Worm (Caenorhabditis elegans) whole organism, L4 larva: Measurements from ENCODE around the gene npr-10.

ENCODE experiments used
- F10B5.3 ChIP-seq: sonication (generic microtip); optimal IDR thresholded peaks from 2 replicates; lab custom pipeline; 2016; ENCODE audit warnings: mild to moderate bottlenecking, missing genetic modification characterization, missing compliant biosample characterization
- T26A8.4 ChIP-seq: fragments of 200-800 bp; sonication (Bioruptor generic); IDR thresholded peaks from 2 replicates; pipeline ENCODE4 v1.3.6; 2022; ENCODE audit warnings: missing genetic modification characterization, missing compliant biosample characterization
- aha-1 ChIP-seq: fragments of 150-350 bp; peaks from one replicate; lab custom pipeline; 2014; ENCODE audit warnings: missing biosample characterization, missing genetic modification characterization
- aly-2 ChIP-seq: sonication (generic microtip); optimal IDR thresholded peaks from 2 replicates; lab custom pipeline; 2018; ENCODE audit warnings: missing biosample characterization, missing genetic modification characterization
- arid-1 ChIP-seq: fragments of 200-800 bp; sonication (Bioruptor generic); conservative IDR thresholded peaks from 2 replicates; pipeline ENCODE4 v1.3.6; 2022; ENCODE audit warnings: missing genetic modification reagents, missing genetic modification characterization, missing compliant biosample characterization
- ceh-20 ChIP-seq: fragments of 200-800 bp; sonication (Bioruptor generic); IDR thresholded peaks from 2 replicates; pipeline ENCODE4 v1.3.6; 2022; ENCODE audit warnings: missing genetic modification reagents, missing genetic modification characterization, missing compliant biosample characterization
- ctbp-1 ChIP-seq: fragments of 200-800 bp; sonication (Bioruptor generic); IDR thresholded peaks from 2 replicates; pipeline ENCODE4 v1.3.6; 2022; ENCODE audit warnings: missing genetic modification reagents, missing genetic modification characterization, missing compliant biosample characterization
- daf-16 ChIP-seq, 3 experiments: sonication (generic microtip); optimal IDR thresholded peaks; 2 replicates each; lab custom pipeline; 2016 to 2017; ENCODE audit warnings: missing genetic modification characterization in 3 of 3, missing genetic modification reagents in 3 of 3, mild to moderate bottlenecking in 2 of 3, missing compliant biosample characterization in 2 of 3, missing biosample characterization in 1 of 3, moderate library complexity in 1 of 3
- dmd-6 ChIP-seq: fragments of 200-800 bp; sonication (Bioruptor generic); IDR thresholded peaks from 2 replicates; pipeline ENCODE4 v1.3.6; 2022; ENCODE audit warnings: missing genetic modification reagents, missing genetic modification characterization, missing compliant biosample characterization
- dpl-1 ChIP-seq: fragments of 150-350 bp; optimal IDR thresholded peaks from 2 replicates; lab custom pipeline; 2014; ENCODE audit warnings: missing biosample characterization, missing genetic modification reagents, missing genetic modification characterization
- duxl-1 ChIP-seq: sonication (generic microtip); optimal IDR thresholded peaks from 2 replicates; lab custom pipeline; 2016; ENCODE audit warnings: mild to moderate bottlenecking, missing genetic modification characterization, moderate library complexity, missing compliant biosample characterization; ENCODE audit not compliant: poor library complexity
- dve-1 ChIP-seq: sonication (generic microtip); optimal IDR thresholded peaks from 2 replicates; lab custom pipeline; 2017; ENCODE audit warnings: antibody characterized with exemption, mild to moderate bottlenecking, missing genetic modification characterization, missing compliant biosample characterization; ENCODE audit not compliant: insufficient read depth
- egl-43 ChIP-seq: fragments of 200-800 bp; sonication (Bioruptor generic); IDR thresholded peaks from 2 replicates; pipeline ENCODE4 v1.3.6; 2022; ENCODE audit warnings: missing genetic modification reagents, missing genetic modification characterization, missing compliant biosample characterization
- fos-1 ChIP-seq: fragments of 150-350 bp; optimal IDR thresholded peaks from 2 replicates; lab custom pipeline; 2014; ENCODE audit warnings: missing biosample characterization, missing genetic modification characterization
- hif-1 ChIP-seq, 2 experiments: sonication (generic microtip); optimal IDR thresholded peaks; 2 replicates each; lab custom pipeline; 2016 to 2017; ENCODE audit warnings: missing compliant biosample characterization in 2 of 2, missing genetic modification characterization in 2 of 2, missing genetic modification reagents in 2 of 2, missing genotype in 2 of 2, mild to moderate bottlenecking in 1 of 2
- hlh-11 ChIP-seq: fragments of 200-800 bp; sonication (Bioruptor generic); optimal IDR thresholded peaks from 2 replicates; lab custom pipeline; 2018; ENCODE audit warnings: mild to moderate bottlenecking, missing genetic modification characterization, missing compliant biosample characterization
- hlh-30 ChIP-seq: sonication (generic microtip); optimal IDR thresholded peaks from 2 replicates; lab custom pipeline; 2017; ENCODE audit warnings: antibody characterized with exemption, mild to moderate bottlenecking, missing genetic modification characterization, missing compliant biosample characterization; ENCODE audit not compliant: insufficient read depth
- hmg-1.1 ChIP-seq: fragments of 200-800 bp; sonication (Bioruptor generic); IDR thresholded peaks from 2 replicates; pipeline ENCODE4 v1.3.6; 2022; ENCODE audit warnings: missing genetic modification reagents, missing genetic modification characterization, missing compliant biosample characterization
- lin-1 ChIP-seq: fragments of 200-800 bp; sonication (Bioruptor generic); IDR thresholded peaks from 2 replicates; pipeline ENCODE4 v1.3.6; 2022; ENCODE audit warnings: missing genetic modification reagents, missing genetic modification characterization, missing compliant biosample characterization
- lin-13 ChIP-seq: fragments of 150-350 bp; optimal IDR thresholded peaks from 2 replicates; lab custom pipeline; 2014; ENCODE audit warnings: missing biosample characterization, missing genetic modification reagents, missing genetic modification characterization
- lin-29 ChIP-seq: fragments of 200-800 bp; sonication (Bioruptor generic); IDR thresholded peaks from 2 replicates; pipeline ENCODE4 v1.3.6; 2022; ENCODE audit warnings: missing genetic modification reagents, missing genetic modification characterization, missing compliant biosample characterization
- lin-38 ChIP-seq: fragments of 200-800 bp; sonication (Bioruptor generic); IDR thresholded peaks from 2 replicates; pipeline ENCODE4 v1.3.6; 2022; ENCODE audit warnings: missing genetic modification reagents, missing genetic modification characterization, missing compliant biosample characterization
- lin-39 ChIP-seq: fragments of 150-350 bp; optimal IDR thresholded peaks from 2 replicates; lab custom pipeline; 2014; ENCODE audit warnings: missing biosample characterization, missing genetic modification reagents, missing genetic modification characterization
- lsy-2 ChIP-seq, 2 experiments: fragments of 150-350 bp in 1 of 2; sonication (generic microtip) in 1 of 2; optimal IDR thresholded peaks; 2 replicates each; lab custom pipeline; 2014 to 2017; ENCODE audit warnings: missing biosample characterization in 2 of 2, missing genetic modification characterization in 2 of 2
- madf-9 ChIP-seq: fragments of 200-800 bp; sonication (Bioruptor generic); conservative IDR thresholded peaks from 2 replicates; pipeline ENCODE4 v1.3.6; 2022; ENCODE audit warnings: missing genetic modification reagents, missing genetic modification characterization, missing compliant biosample characterization
- mdl-1 ChIP-seq, 2 experiments: fragments of 150-350 bp in 1 of 2; sonication (generic microtip) in 1 of 2; optimal IDR thresholded peaks; 2 replicates each; lab custom pipeline; 2014 to 2017; ENCODE audit warnings: missing biosample characterization in 2 of 2, missing genetic modification characterization in 2 of 2
- mep-1 ChIP-seq: fragments of 150-350 bp; sonication (generic microtip); optimal IDR thresholded peaks from 3 replicates; lab custom pipeline; 2014; ENCODE audit warnings: missing biosample characterization, missing genetic modification characterization
- mes-2 ChIP-seq: sonication (generic microtip); optimal IDR thresholded peaks from 2 replicates; lab custom pipeline; 2016; ENCODE audit warnings: missing genotype, mild to moderate bottlenecking, missing genetic modification characterization, missing compliant biosample characterization; ENCODE audit not compliant: poor library complexity, severe bottlenecking
- mxl-3 ChIP-seq: fragments of 200-800 bp; sonication (Bioruptor generic); optimal IDR thresholded peaks from 2 replicates; lab custom pipeline; 2018; ENCODE audit warnings: mild to moderate bottlenecking, missing genetic modification characterization, missing compliant biosample characterization
- nhr-102 ChIP-seq: sonication (generic microtip); optimal IDR thresholded peaks from 2 replicates; lab custom pipeline; 2016; ENCODE audit warnings: mild to moderate bottlenecking, missing genetic modification characterization, moderate library complexity, missing compliant biosample characterization
- nhr-11 ChIP-seq: fragments of 150-350 bp; optimal IDR thresholded peaks from 2 replicates; lab custom pipeline; 2014; ENCODE audit warnings: missing biosample characterization, missing genetic modification characterization
- nhr-237 ChIP-seq: sonication (generic microtip); optimal IDR thresholded peaks from 2 replicates; lab custom pipeline; 2017; ENCODE audit warnings: missing biosample characterization, missing genetic modification characterization
- nhr-25 ChIP-seq: sonication (generic microtip); optimal IDR thresholded peaks from 2 replicates; lab custom pipeline; 2017; ENCODE audit warnings: missing genetic modification characterization, mild to moderate bottlenecking, missing compliant biosample characterization, antibody characterized with exemption, moderate library complexity, borderline replicate concordance; ENCODE audit not compliant: insufficient read depth
- nhr-28 ChIP-seq: fragments of 150-350 bp; optimal IDR thresholded peaks from 2 replicates; lab custom pipeline; 2014; ENCODE audit warnings: missing biosample characterization, missing genetic modification characterization
- nhr-41 ChIP-seq: fragments of 200-800 bp; sonication (Bioruptor generic); IDR thresholded peaks from 2 replicates; pipeline ENCODE4 v1.3.6; 2022; ENCODE audit warnings: missing genetic modification reagents, missing genetic modification characterization, missing compliant biosample characterization
- nhr-42 ChIP-seq: fragments of 200-800 bp; sonication (Bioruptor generic); IDR thresholded peaks from 2 replicates; pipeline ENCODE4 v1.3.6; 2022; ENCODE audit warnings: missing genetic modification characterization, missing compliant biosample characterization
- nhr-48 ChIP-seq: sonication (generic microtip); optimal IDR thresholded peaks from 2 replicates; lab custom pipeline; 2016; ENCODE audit warnings: mild to moderate bottlenecking, missing genetic modification characterization, missing compliant biosample characterization
- nhr-6 ChIP-seq: fragments of 150-350 bp; optimal IDR thresholded peaks from 2 replicates; lab custom pipeline; 2014; ENCODE audit warnings: missing biosample characterization, missing genetic modification characterization
- nhr-76 ChIP-seq: fragments of 150-350 bp; optimal IDR thresholded peaks from 2 replicates; lab custom pipeline; 2014; ENCODE audit warnings: missing biosample characterization, missing genetic modification characterization
- nhr-77 ChIP-seq: fragments of 150-350 bp; optimal IDR thresholded peaks from 2 replicates; lab custom pipeline; 2014; ENCODE audit warnings: missing biosample characterization, missing genetic modification characterization
- pha-4 ChIP-seq, 2 experiments: fragments of 150-350 bp in 1 of 2; fragments of 200-800 bp in 1 of 2; sonication (Bioruptor generic) in 1 of 2; IDR thresholded peaks in 1 of 2; optimal IDR thresholded peaks in 1 of 2; 2 replicates each; pipeline versions ENCODE4 v1.3.6 to Lab custom; 2014 to 2022; ENCODE audit warnings: missing genetic modification characterization in 2 of 2, missing genetic modification reagents in 2 of 2, missing biosample characterization in 1 of 2, missing compliant biosample characterization in 1 of 2
- rbr-2 ChIP-seq: sonication (generic microtip); optimal IDR thresholded peaks from 2 replicates; lab custom pipeline; 2016; ENCODE audit warnings: missing genotype, missing genetic modification characterization, missing compliant biosample characterization
- set-16 ChIP-seq: fragments of 200-800 bp; sonication (Bioruptor generic); IDR thresholded peaks from 2 replicates; pipeline ENCODE4 v1.3.6; 2022; ENCODE audit warnings: missing genetic modification reagents, missing genetic modification characterization, missing compliant biosample characterization
- spr-1 ChIP-seq: sonication (generic microtip); optimal IDR thresholded peaks from 2 replicates; lab custom pipeline; 2016; ENCODE audit warnings: mild to moderate bottlenecking, missing genetic modification characterization, missing compliant biosample characterization
- tra-1 ChIP-seq: fragments of 200-800 bp; sonication (Bioruptor generic); IDR thresholded peaks from 2 replicates; pipeline ENCODE4 v1.3.6; 2022; ENCODE audit warnings: missing genetic modification reagents, missing genetic modification characterization, missing compliant biosample characterization
- unc-62 ChIP-seq, 3 experiments: fragments of 150-350 bp in 1 of 3; sonication (generic microtip); optimal IDR thresholded peaks in 2 of 3; peaks in 1 of 3; 1 replicate in 1 of 3; 2 replicates in 2 of 3; lab custom pipeline; 2014 to 2017; ENCODE audit warnings: missing biosample characterization in 3 of 3, missing genetic modification characterization in 3 of 3, missing genetic modification reagents in 3 of 3, missing genotype in 1 of 3
- zfp-3 ChIP-seq: fragments of 200-800 bp; sonication (Bioruptor generic); conservative IDR thresholded peaks from 2 replicates; pipeline ENCODE4 v1.3.6; 2022; ENCODE audit warnings: missing genetic modification reagents, missing genetic modification characterization, missing compliant biosample characterization

npr-10 gene

ce11 chrX:12975595-12976089, 56.9 kb downstream of the npr-10 start, which contains the start of gene ppk-3:
Gene ppk-3, minus strand, starts transcription at chrX:12975645.
- peak in 1 of 2 experiments; percentile 60 for TF ChIP-seq daf-16 (GFP tag; optimal IDR thresholded peaks at IDR 0.05; lab: Kevin White, UChicago)
- TF ChIP-seq daf-16 (tag; optimal IDR thresholded peaks at IDR 0.05; lab: Kevin White, UChicago), result peak; percentile 47
- no peak for TF ChIP-seq egl-43 (GFP tag; lab: Robert Waterston, UW)
- peak; percentile 8 to 81 for TF ChIP-seq lsy-2 (tag; optimal IDR thresholded peaks at IDR 0.05; lab: Kevin White, UChicago)
- TF ChIP-seq rbr-2 (tag; lab: Kevin White, UChicago), result peak; percentile 62
- peak; percentile 62 for TF ChIP-seq nhr-77 (tag; lab: Kevin White, UChicago)
- peak in 1 of 2 experiments; percentile 79 for TF ChIP-seq unc-62 (GFP tag; optimal IDR thresholded peaks at IDR 0.05 in 1 of 2; lab: Kevin White, UChicago)
- TF ChIP-seq unc-62 (tag; optimal IDR thresholded peaks at IDR 0.05; lab: Kevin White, UChicago), result no peak
- TF ChIP-seq hif-1 (tag; optimal IDR thresholded peaks at IDR 0.05; lab: Kevin White, UChicago), result peak in 1 of 2 experiments; percentile 46
- peak; percentile 58; the same call in 1 of the 2 replicates for TF ChIP-seq T26A8.4
- peak; percentile 17 for TF ChIP-seq nhr-6 (tag; lab: Kevin White, UChicago)
- TF ChIP-seq nhr-28, result peak; percentile 70
- TF ChIP-seq lin-1 (GFP tag; lab: Robert Waterston, UW), result 0 out of 2 replicates have a peak, but pooled peaks have one; percentile 13
- TF ChIP-seq hlh-11, result peak; percentile 85
- no peak for TF ChIP-seq pha-4 (GFP tag; IDR thresholded peaks at IDR 0.05; lab: Robert Waterston, UW)
- TF ChIP-seq pha-4 (tag; optimal IDR thresholded peaks at IDR 0.05; lab: Kevin White, UChicago), result peak; percentile 45
- 0 out of 2 replicates have a peak, but pooled peaks have one; percentile 11 for TF ChIP-seq madf-9
- no peak for TF ChIP-seq nhr-41 (GFP tag; lab: Robert Waterston, UW)
- peak; percentile 86 for TF ChIP-seq mes-2
- no peak for TF ChIP-seq zfp-3 (GFP tag; lab: Robert Waterston, UW)
- peak; percentile 9 for TF ChIP-seq spr-1 (tag; lab: Kevin White, UChicago)
- peak; percentile 0 for TF ChIP-seq lin-13 (GFP tag; lab: Kevin White, UChicago)
- TF ChIP-seq tra-1 (GFP tag; lab: Robert Waterston, UW), result peak; percentile 48; the same call in 1 of the 2 replicates
- TF ChIP-seq lin-39 (tag; lab: Kevin White, UChicago), result no peak
- peak; percentile 72 for TF ChIP-seq dpl-1 (GFP tag; lab: Kevin White, UChicago)
- TF ChIP-seq nhr-48 (tag; lab: Kevin White, UChicago), result peak; percentile 16
- peak; percentile 98 for TF ChIP-seq aha-1
- peak; percentile 75 for TF ChIP-seq dve-1 (tag; lab: Kevin White, UChicago)
- TF ChIP-seq fos-1 (tag; lab: Kevin White, UChicago), result no peak
- TF ChIP-seq duxl-1 (tag; lab: Kevin White, UChicago), result peak; percentile 25
- peak; percentile 72 for TF ChIP-seq mxl-3 (GFP tag; lab: Kevin White, UChicago)
- peak; percentile 24; the same call in 1 of the 2 replicates for TF ChIP-seq ceh-20 (GFP tag; lab: Robert Waterston, UW)
- TF ChIP-seq nhr-42, result peak; percentile 47; the same call in 1 of the 2 replicates
- 0 out of 2 replicates have a peak, but pooled peaks have one; percentile 21 for TF ChIP-seq lin-29 (GFP tag; lab: Robert Waterston, UW)
- TF ChIP-seq hmg-1.1 (GFP tag; lab: Robert Waterston, UW), result peak; percentile 73
- no peak for TF ChIP-seq nhr-76
- 0 out of 2 replicates have a peak, but pooled peaks have one; percentile 30 for TF ChIP-seq arid-1 (GFP tag; lab: Robert Waterston, UW)
- TF ChIP-seq aly-2, result no peak
- no peak for TF ChIP-seq set-16
- TF ChIP-seq nhr-11, result peak; percentile 76
- no peak for TF ChIP-seq nhr-237
- TF ChIP-seq mdl-1 (tag; optimal IDR thresholded peaks at IDR 0.05; lab: Kevin White, UChicago), result peak in 1 of 2 experiments; percentile 75
- peak; percentile 13 for TF ChIP-seq nhr-102 (tag; lab: Kevin White, UChicago)
- TF ChIP-seq nhr-25, result no peak
- TF ChIP-seq dmd-6 (GFP tag; lab: Robert Waterston, UW), result peak; percentile 56
- peak; percentile 96 for TF ChIP-seq lin-38
- no peak for TF ChIP-seq F10B5.3 (tag; lab: Kevin White, UChicago)
- peak; percentile 79 for TF ChIP-seq mep-1 (tag; lab: Kevin White, UChicago)
- TF ChIP-seq hlh-30 (tag; lab: Kevin White, UChicago), result peak; percentile 81
- TF ChIP-seq ctbp-1 (GFP tag; lab: Robert Waterston, UW), result no peak; the same call in 1 of the 2 replicates
